Fruit fly (Drosophila melanogaster) whole organism, wandering third instar larva: ENCODE measurements around the gene CG3097.

ENCODE experiments used
- Jra ChIP-seq: sonication (Bioruptor generic); optimal IDR thresholded peaks from 2 replicates; lab custom pipeline; 2016; ENCODE audit warnings: missing biosample characterization, missing genetic modification characterization
- Myc ChIP-seq: fragments of >200 bp; optimal IDR thresholded peaks from 2 replicates; lab custom pipeline; 2017
- Sp1 ChIP-seq: fragments of 200-800 bp; sonication (Bioruptor generic); optimal IDR thresholded peaks from 3 replicates; lab custom pipeline; 2019; ENCODE audit warnings: missing biosample characterization, mild to moderate bottlenecking, missing genetic modification characterization, moderate library complexity
- Vsx2 ChIP-seq: fragments of 200-300, 225-300 bp; sonication (Bioruptor generic); optimal IDR thresholded peaks from 2 replicates; lab custom pipeline; 2018; ENCODE audit warnings: missing biosample characterization, missing genetic modification characterization; ENCODE audit not compliant: partially characterized antibody
- dsf ChIP-seq: sonication (Bioruptor generic); optimal IDR thresholded peaks from 2 replicates; lab custom pipeline; 2016; ENCODE audit warnings: missing biosample characterization, missing genetic modification characterization, borderline replicate concordance
- h ChIP-seq: fragments of 200-800 bp; sonication (Bioruptor generic); optimal IDR thresholded peaks from 3 replicates; lab custom pipeline; 2016; ENCODE audit warnings: missing biosample characterization, mild to moderate bottlenecking, missing genetic modification characterization
- psq ChIP-seq: fragments of 200-800 bp; sonication (Bioruptor generic); optimal IDR thresholded peaks from 3 replicates; lab custom pipeline; 2017; ENCODE audit warnings: missing biosample characterization, mild to moderate bottlenecking, missing genetic modification characterization, moderate library complexity
- tai ChIP-seq: sonication (Bioruptor generic); optimal IDR thresholded peaks from 2 replicates; lab custom pipeline; 2016; ENCODE audit warnings: missing biosample characterization, missing genetic modification characterization
- woc ChIP-seq: sonication (Bioruptor generic); optimal IDR thresholded peaks from 2 replicates; lab custom pipeline; 2016; ENCODE audit warnings: missing biosample characterization, mild to moderate bottlenecking, missing genetic modification characterization

- TF ChIP-seq Myc (lab: Kevin White, UChicago), result no peak
- peak; percentile 70 for TF ChIP-seq h (GFP tag; lab: Kevin White, UChicago)
- TF ChIP-seq Sp1 (GFP tag; lab: Kevin White, UChicago), result peak; percentile 81
- peak; percentile 55 for TF ChIP-seq psq (GFP tag; lab: Kevin White, UChicago)
- no peak for TF ChIP-seq woc (GFP tag; lab: Kevin White, UChicago)
- no peak for TF ChIP-seq dsf (GFP tag; lab: Kevin White, UChicago)
- TF ChIP-seq tai (GFP tag; lab: Kevin White, UChicago), result no peak
- TF ChIP-seq Jra, result no peak
- no peak for TF ChIP-seq Vsx2 (GFP tag; lab: Kevin White, UChicago)
These were observed 52.0 kb downstream of the CG3097 start for dm6 chrX:5718476-5719012.
